Fruit fly (Drosophila melanogaster): Measurements from ENCODE around the gene COX7A.

dm6 chr3R:8344174-8344573 lies 3.3 kb upstream of the COX7A start, which contains the start of gene DppIII:
- TF ChIP-seq CTCF (optimal IDR thresholded peaks at IDR 0.05) (no peak), CG8478 (optimal IDR thresholded peaks at IDR 0.05) (no peak)
